Fruit fly (Drosophila melanogaster) whole organism, embryonic: Measurements from ENCODE around the gene ash1.
A peak's percentile ranks its signal among the peaks of the same experiment; 100 is the strongest.

Source experiments
- Asciz ChIP-seq: fragments of 200-800 bp; sonication (Bioruptor generic); optimal IDR thresholded peaks from 2 replicates; lab custom pipeline; 2017; ENCODE audit warnings: missing biosample characterization, mild to moderate bottlenecking, missing genetic modification characterization, missing genetic modification reagents
- CG11504 ChIP-seq: fragments of 200-800 bp; sonication (Bioruptor generic); optimal IDR thresholded peaks from 3 replicates; lab custom pipeline; 2019; ENCODE audit warnings: missing biosample characterization, mild to moderate bottlenecking, missing genetic modification characterization, moderate library complexity
- CG11696 ChIP-seq: fragments of 200-800 bp; sonication (Bioruptor generic); IDR thresholded peaks from 2 replicates; pipeline ENCODE4 v1.3.6; 2022; ENCODE audit warnings: missing biosample characterization, missing genetic modification characterization
- CG11723 ChIP-seq: fragments of 200-800 bp; sonication (Bioruptor generic); optimal IDR thresholded peaks from 2 replicates; lab custom pipeline; 2017; ENCODE audit warnings: missing biosample characterization, mild to moderate bottlenecking, missing genetic modification characterization
- CG12299 ChIP-seq: fragments of 200-800 bp; sonication (Bioruptor generic); optimal IDR thresholded peaks from 2 replicates; lab custom pipeline; 2018; ENCODE audit warnings: missing biosample characterization, mild to moderate bottlenecking, missing genetic modification characterization
- CG12942 ChIP-seq: fragments of 200-800 bp; sonication (Bioruptor generic); optimal IDR thresholded peaks from 3 replicates; lab custom pipeline; 2016; ENCODE audit warnings: missing biosample characterization, missing genetic modification characterization
- CG1603 ChIP-seq: fragments of 200-800 bp; sonication (Bioruptor generic); optimal IDR thresholded peaks from 2 replicates; lab custom pipeline; 2019; ENCODE audit warnings: missing biosample characterization, mild to moderate bottlenecking, missing genetic modification characterization, moderate library complexity
- CG16815 ChIP-seq: fragments of 200-800 bp; sonication (Bioruptor generic); optimal IDR thresholded peaks from 3 replicates; lab custom pipeline; 2017; ENCODE audit warnings: missing biosample characterization, mild to moderate bottlenecking, missing genetic modification characterization
- CG16863 ChIP-seq: fragments of 200-800 bp; sonication (Bioruptor generic); optimal IDR thresholded peaks from 3 replicates; lab custom pipeline; 2016; ENCODE audit warnings: missing biosample characterization, missing genetic modification characterization
- CG17802 ChIP-seq: fragments of 200-800 bp; sonication (Bioruptor generic); optimal IDR thresholded peaks from 2 replicates; lab custom pipeline; 2018; ENCODE audit warnings: missing biosample characterization, mild to moderate bottlenecking, missing genetic modification characterization, moderate library complexity
- CG18619 ChIP-seq: fragments of 200-800 bp; sonication (Bioruptor generic); optimal IDR thresholded peaks from 3 replicates; lab custom pipeline; 2017; ENCODE audit warnings: missing biosample characterization, mild to moderate bottlenecking, missing genetic modification characterization
- CG2199 ChIP-seq: fragments of 200-800 bp; sonication (Bioruptor generic); IDR thresholded peaks from 3 replicates; pipeline ENCODE4 v1.3.6; 2022; ENCODE audit warnings: missing biosample characterization, missing genetic modification characterization
- CG2678 ChIP-seq: fragments of 200-800 bp; sonication (Bioruptor generic); optimal IDR thresholded peaks from 3 replicates; lab custom pipeline; 2019; ENCODE audit warnings: missing biosample characterization, mild to moderate bottlenecking, missing genetic modification characterization, moderate library complexity
- CG30403 ChIP-seq: fragments of 200-800 bp; sonication (Bioruptor generic); optimal IDR thresholded peaks from 3 replicates; lab custom pipeline; 2016; ENCODE audit warnings: missing biosample characterization, missing genetic modification characterization
- CG34376 ChIP-seq: fragments of 200-800 bp; sonication (Bioruptor generic); optimal IDR thresholded peaks from 2 replicates; lab custom pipeline; 2018; ENCODE audit warnings: missing biosample characterization, mild to moderate bottlenecking, missing genetic modification characterization
- CG4730 ChIP-seq: fragments of 200-800 bp; sonication (Bioruptor generic); IDR thresholded peaks from 2 replicates; pipeline ENCODE4 v1.3.6; 2022; ENCODE audit warnings: missing biosample characterization, missing genetic modification characterization
- CG5180 ChIP-seq: fragments of 200-800 bp; sonication (Bioruptor generic); optimal IDR thresholded peaks from 3 replicates; lab custom pipeline; 2017; ENCODE audit warnings: missing biosample characterization, missing genetic modification characterization, mild to moderate bottlenecking, moderate library complexity, missing genetic modification reagents
- CG6854 ChIP-seq: fragments of 200-800 bp; sonication (Bioruptor generic); optimal IDR thresholded peaks from 3 replicates; lab custom pipeline; 2017; ENCODE audit warnings: missing biosample characterization, mild to moderate bottlenecking, missing genetic modification characterization
- CG7372 ChIP-seq: fragments of 200-800 bp; sonication (Bioruptor generic); IDR thresholded peaks from 2 replicates; pipeline ENCODE4 v1.3.6; 2022; ENCODE audit warnings: missing biosample characterization, missing genetic modification characterization
- CG9876 ChIP-seq: fragments of 200-800 bp; sonication (Bioruptor generic); optimal IDR thresholded peaks from 2 replicates; lab custom pipeline; 2016; ENCODE audit warnings: missing biosample characterization, missing genetic modification characterization
- CrebB ChIP-seq: fragments of 200-800 bp; sonication (Bioruptor generic); optimal IDR thresholded peaks from 3 replicates; lab custom pipeline; 2018; ENCODE audit warnings: missing biosample characterization, mild to moderate bottlenecking, missing genetic modification characterization
- Dek ChIP-seq: fragments of 200-800 bp; sonication (Bioruptor generic); optimal IDR thresholded peaks from 3 replicates; lab custom pipeline; 2019; ENCODE audit warnings: missing biosample characterization, mild to moderate bottlenecking, missing genetic modification characterization, moderate library complexity
- Dref ChIP-seq: fragments of 200-800 bp; sonication (Bioruptor generic); IDR thresholded peaks from 2 replicates; pipeline ENCODE4 v1.3.6; 2022; ENCODE audit warnings: missing biosample characterization, missing genetic modification characterization
- Eip74EF ChIP-seq, 2 experiments: fragments of 200-800 bp in 1 of 2; fragments of >200 bp in 1 of 2; sonication (Bioruptor generic) in 1 of 2; optimal IDR thresholded peaks; 2 replicates each; lab custom pipeline; 2017 to 2019; ENCODE audit warnings: missing biosample characterization in 2 of 2, missing genetic modification characterization in 2 of 2, mild to moderate bottlenecking in 1 of 2, moderate library complexity in 1 of 2
- HmgD ChIP-seq: fragments of 200-800 bp; sonication (Bioruptor generic); optimal IDR thresholded peaks from 3 replicates; lab custom pipeline; 2016; ENCODE audit warnings: missing biosample characterization, missing genetic modification characterization
- HmgZ ChIP-seq: fragments of 200-800 bp; sonication (Bioruptor generic); optimal IDR thresholded peaks from 2 replicates; lab custom pipeline; 2018; ENCODE audit warnings: missing biosample characterization, mild to moderate bottlenecking, missing genetic modification characterization
- Hr39 ChIP-seq: fragments of >200 bp; optimal IDR thresholded peaks from 2 replicates; lab custom pipeline; 2017
- Hr78 ChIP-seq, 2 experiments: fragments of 200-800 bp in 1 of 2; fragments of >200 bp in 1 of 2; sonication (Bioruptor generic) in 1 of 2; optimal IDR thresholded peaks; 2 replicates each; lab custom pipeline; 2017 to 2019; ENCODE audit warnings: missing biosample characterization in 2 of 2, missing genetic modification characterization in 2 of 2, mild to moderate bottlenecking in 1 of 2, moderate library complexity in 1 of 2
- Max ChIP-seq: fragments of 200-800 bp; sonication (Bioruptor generic); optimal IDR thresholded peaks from 2 replicates; lab custom pipeline; 2016; ENCODE audit warnings: missing biosample characterization, mild to moderate bottlenecking, missing genetic modification characterization
- Med ChIP-seq: fragments of 200-800 bp; sonication (Bioruptor generic); peaks from one replicate; lab custom pipeline; 2016; ENCODE audit warnings: missing biosample characterization, missing genetic modification characterization, mild to moderate bottlenecking, inconsistent platforms, moderate library complexity
- Mes4 ChIP-seq: fragments of 200-800 bp; sonication (Bioruptor generic); optimal IDR thresholded peaks from 2 replicates; lab custom pipeline; 2016; ENCODE audit warnings: missing biosample characterization, missing genetic modification characterization
- Nf-YC ChIP-seq: fragments of 200-800 bp; optimal IDR thresholded peaks from 3 replicates; lab custom pipeline; 2019; ENCODE audit warnings: missing biosample characterization, mild to moderate bottlenecking, missing genetic modification characterization, moderate library complexity
- Optix ChIP-seq: fragments of 200-800 bp; sonication (Bioruptor generic); IDR thresholded peaks from 3 replicates; pipeline ENCODE4 v1.3.6; 2022; ENCODE audit warnings: missing biosample characterization, missing genetic modification characterization
- Pdp1 ChIP-seq, 2 experiments: fragments of 200-800 bp; sonication (Bioruptor generic); optimal IDR thresholded peaks; 3 replicates each; lab custom pipeline; 2016; ENCODE audit warnings: missing biosample characterization in 2 of 2, missing genetic modification characterization in 2 of 2, mild to moderate bottlenecking in 1 of 2, moderate library complexity in 1 of 2
- ab ChIP-seq: fragments of 200-800 bp; sonication (Bioruptor generic); optimal IDR thresholded peaks from 2 replicates; lab custom pipeline; 2016; ENCODE audit warnings: missing biosample characterization, missing genetic modification characterization
- ap ChIP-seq: fragments of 200-800 bp; sonication (Bioruptor generic); IDR thresholded peaks from 2 replicates; pipeline ENCODE4 v1.3.6; 2022; ENCODE audit warnings: missing biosample characterization, missing genetic modification characterization
- ash1 ChIP-seq: fragments of 200-800 bp; sonication (Bioruptor generic); optimal IDR thresholded peaks from 2 replicates; lab custom pipeline; 2018; ENCODE audit warnings: missing biosample characterization, mild to moderate bottlenecking, missing genetic modification characterization
- dysf ChIP-seq: fragments of 200-800 bp; sonication (Bioruptor generic); IDR thresholded peaks from 3 replicates; pipeline ENCODE4 v1.3.6; 2022; ENCODE audit warnings: missing biosample characterization, missing genetic modification characterization
- ems ChIP-seq: fragments of 200-800 bp; sonication (Bioruptor generic); optimal IDR thresholded peaks from 3 replicates; lab custom pipeline; 2016; ENCODE audit warnings: missing biosample characterization, missing genetic modification characterization
- gem ChIP-seq: fragments of 200-800 bp; sonication (Bioruptor generic); optimal IDR thresholded peaks from 2 replicates; lab custom pipeline; 2019; ENCODE audit warnings: missing biosample characterization, mild to moderate bottlenecking, missing genetic modification characterization, moderate library complexity
- grn ChIP-seq: fragments of 200-800 bp; sonication (Bioruptor generic); optimal IDR thresholded peaks from 3 replicates; lab custom pipeline; 2017; ENCODE audit warnings: missing biosample characterization, missing genetic modification characterization
- lilli ChIP-seq: fragments of 200-800 bp; sonication (Bioruptor generic); optimal IDR thresholded peaks from 3 replicates; lab custom pipeline; 2016; ENCODE audit warnings: missing biosample characterization, missing genetic modification characterization
- mam ChIP-seq: fragments of 200-800 bp; sonication (Bioruptor generic); optimal IDR thresholded peaks from 3 replicates; lab custom pipeline; 2016; ENCODE audit warnings: missing biosample characterization, missing genetic modification characterization
- mld ChIP-seq: fragments of 200-800 bp; sonication (Bioruptor generic); IDR thresholded peaks from 3 replicates; pipeline ENCODE4 v1.3.6; 2022; ENCODE audit warnings: missing biosample characterization, missing genetic modification characterization; ENCODE audit not compliant: partially characterized antibody
- otp ChIP-seq: fragments of 200-800 bp; sonication (Bioruptor generic); IDR thresholded peaks from 3 replicates; pipeline ENCODE4, ENCODE4 v1.3.6; 2022; ENCODE audit warnings: missing biosample characterization, missing genetic modification characterization
- phol ChIP-seq: fragments of 200-800 bp; sonication (Bioruptor generic); optimal IDR thresholded peaks from 3 replicates; lab custom pipeline; 2018; ENCODE audit warnings: missing biosample characterization, mild to moderate bottlenecking, missing genetic modification characterization, moderate library complexity
- ranshi ChIP-seq: fragments of 200-800 bp; sonication (Bioruptor generic); IDR thresholded peaks from 2 replicates; pipeline ENCODE4 v1.3.6; 2022; ENCODE audit warnings: missing biosample characterization, missing genetic modification characterization
- rib ChIP-seq: fragments of 200-800 bp; sonication (Bioruptor generic); IDR thresholded peaks from 2 replicates; pipeline ENCODE4 v1.3.6; 2022; ENCODE audit warnings: missing biosample characterization, missing genetic modification characterization
- sens ChIP-seq: fragments of 200-800 bp; sonication (Bioruptor generic); peaks from one replicate; lab custom pipeline; 2016; ENCODE audit warnings: missing biosample characterization, missing genetic modification characterization
- trh ChIP-seq: fragments of 200-800 bp; sonication (Bioruptor generic); optimal IDR thresholded peaks from 2 replicates; lab custom pipeline; 2016; ENCODE audit warnings: missing biosample characterization, missing genetic modification characterization

The ash1 gene

DNA sequence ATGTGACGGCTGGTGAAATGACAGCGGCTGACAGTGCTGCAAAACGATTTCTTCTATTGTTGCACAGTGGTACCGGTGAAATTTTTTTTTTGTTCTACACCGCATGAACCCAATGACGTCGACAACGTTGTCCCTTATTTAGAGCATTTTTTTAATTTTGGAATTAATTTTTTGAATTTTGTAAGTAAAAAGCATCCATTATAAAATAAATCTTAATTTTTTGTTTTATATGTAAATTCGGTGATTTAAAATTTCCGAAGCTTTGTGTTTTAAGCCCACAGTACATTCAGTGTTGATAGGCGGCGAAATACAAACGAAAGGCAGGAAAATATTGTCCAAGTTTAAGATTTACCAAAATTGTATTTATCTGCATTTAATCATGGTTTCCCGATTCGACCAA is 13.6 kb upstream of the ash1 start, which contains the start of the genes Lon and PIG-F (continued):
- TF ChIP-seq CG2678 (tag; lab: Kevin White, UChicago) (peak; percentile 100), CG11723 (GFP tag; lab: Kevin White, UChicago) (peak; percentile 99), Mes4 (GFP tag; lab: Kevin White, UChicago) (peak; percentile 96), CrebB (tag; lab: Kevin White, UChicago) (peak; percentile 95), grn (GFP tag; lab: Kevin White, UChicago) (no peak), CG11696 (GFP tag; lab: Robert Waterston, UW) (peak; percentile 93), lilli (peak; percentile 99)

DNA sequence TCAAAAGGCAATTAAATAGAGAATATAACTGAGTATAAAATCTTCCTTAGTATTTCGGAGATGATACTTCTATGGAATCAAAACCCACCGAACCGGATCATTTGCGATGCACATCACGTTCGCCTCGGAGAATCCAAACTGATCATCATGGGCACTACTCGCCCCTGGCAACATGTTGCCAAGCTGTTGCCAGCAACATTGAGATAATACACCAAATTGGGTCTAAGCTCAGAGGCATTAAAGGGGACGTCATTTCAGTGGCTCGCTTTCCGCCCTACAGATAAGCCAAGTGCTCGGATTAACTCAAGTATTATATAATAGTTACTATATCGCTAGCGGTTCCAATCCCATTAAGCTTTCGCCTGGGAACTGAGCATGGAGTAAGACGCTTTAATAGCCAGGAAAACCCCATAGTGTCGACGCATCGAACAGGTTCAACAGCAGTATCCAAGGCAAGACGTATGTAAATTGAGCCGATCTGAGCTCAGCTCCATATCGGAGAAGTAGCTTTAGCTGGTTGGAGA is 7.5 kb upstream of the ash1 start, which contains the start of the genes lush and CG9372:
TSS of gene lush (minus strand) at position 117 of the 524 bp plus-strand sequence.
TSS of gene CG9372 (plus strand) at position 235 of the 524 bp plus-strand sequence.
- TF ChIP-seq CG16863 (GFP tag; lab: Kevin White, UChicago) (no peak), gem (no peak), Dek (tag; lab: Kevin White, UChicago) (no peak), rib (no peak), sens (GFP tag; lab: Kevin White, UChicago) (peak; percentile 47), Eip74EF (GFP tag; optimal IDR thresholded peaks at IDR 0.05; lab: Kevin White, UChicago) (no peak), CG11504 (tag; lab: Kevin White, UChicago) (peak; percentile 98), mam (no peak), CG30403 (GFP tag; lab: Kevin White, UChicago) (no peak), Pdp1 (GFP tag; optimal IDR thresholded peaks at IDR 0.05; lab: Kevin White, UChicago) (peak in 1 of 2 experiments; percentile 95), phol (tag; lab: Kevin White, UChicago) (no peak), CG9876 (no peak), HmgZ (tag; lab: Kevin White, UChicago) (no peak), Nf-YC (no peak), CG18619 (GFP tag; lab: Kevin White, UChicago) (no peak), CG34376 (GFP tag; lab: Kevin White, UChicago) (peak; percentile 6), dysf (GFP tag; lab: Robert Waterston, UW) (no peak), CG6854 (GFP tag; lab: Kevin White, UChicago) (no peak), mld (no peak), Hr78 (GFP tag; optimal IDR thresholded peaks at IDR 0.05; lab: Kevin White, UChicago) (no peak), Optix (GFP tag; lab: Robert Waterston, UW) (no peak), ab (GFP tag; lab: Kevin White, UChicago) (no peak), CG17802 (no peak), otp (GFP tag; lab: Robert Waterston, UW) (no peak), CG5180 (no peak), CG2199 (GFP tag; lab: Robert Waterston, UW) (0 out of 3 replicates have a peak, but pooled peaks have one; percentile 51), Dref (no peak), CG7372 (GFP tag; lab: Robert Waterston, UW) (no peak), CG1603 (tag; lab: Kevin White, UChicago) (no peak), Hr39 (lab: Kevin White, UChicago) (no peak), CG12299 (no peak), ash1 (GFP tag; lab: Kevin White, UChicago) (no peak), ap (GFP tag; lab: Robert Waterston, UW) (no peak), HmgD (GFP tag; lab: Kevin White, UChicago) (no peak), trh (GFP tag; lab: Kevin White, UChicago) (no peak), CG16815 (GFP tag; lab: Kevin White, UChicago) (no peak), CG4730 (GFP tag; lab: Robert Waterston, UW) (no peak), CG12942 (GFP tag; lab: Kevin White, UChicago) (no peak), ranshi (GFP tag; lab: Robert Waterston, UW) (no peak), Med (peak; percentile 49), Asciz (GFP tag; lab: Kevin White, UChicago) (no peak), Max (GFP tag; lab: Kevin White, UChicago) (no peak), ems (GFP tag; lab: Kevin White, UChicago) (no peak)
